Fruit fly (Drosophila melanogaster): ENCODE data around the gene Elovl7.

DNA sequence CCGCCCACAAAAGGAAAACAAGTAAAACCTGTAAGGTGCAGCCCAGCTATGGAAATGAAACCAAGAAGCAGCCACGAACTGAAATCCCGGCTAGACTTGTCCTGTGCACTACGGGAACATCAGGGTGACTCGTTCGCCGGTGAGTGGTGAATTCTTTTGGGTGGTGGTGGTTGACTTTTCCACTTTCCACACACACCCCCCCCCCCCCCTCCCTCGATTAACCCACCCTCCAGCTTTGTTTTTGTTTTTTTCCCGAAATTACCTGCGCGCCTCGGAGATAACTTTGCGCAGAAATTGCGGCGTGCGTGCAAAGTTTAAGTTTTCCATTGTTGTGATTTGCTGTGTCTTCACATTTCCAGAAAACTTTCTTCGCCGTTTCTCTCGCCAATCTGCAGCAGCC, 30.9 kb upstream of the Elovl7 start:
- TF ChIP-seq CG16779 (GFP tag; IDR thresholded peaks at IDR 0.05) (no peak), CG33213 (GFP tag; optimal IDR thresholded peaks at IDR 0.05) (no peak), BtbVII (GFP tag; optimal IDR thresholded peaks at IDR 0.05) (no peak), gro (GFP tag; optimal IDR thresholded peaks at IDR 0.05) (no peak), CG18011 (GFP tag; optimal IDR thresholded peaks at IDR 0.05) (no peak), sens-2 (GFP tag; IDR thresholded peaks at IDR 0.05) (no peak), CG6813 (GFP tag; optimal IDR thresholded peaks at IDR 0.05) (no peak)

All from whole organism, embryonic.